Worm (Caenorhabditis elegans) whole organism, late embryonic: ENCODE measurements around the gene ceh-23.

Source experiments
- C08G9.2 ChIP-seq: sonication (generic microtip); optimal IDR thresholded peaks from 2 replicates; lab custom pipeline; 2016; ENCODE audit warnings: mild to moderate bottlenecking, missing genetic modification characterization, moderate library complexity, missing compliant biosample characterization
- C38D4.7 ChIP-seq: fragments of 200-800 bp; sonication (Bioruptor generic); optimal IDR thresholded peaks from 2 replicates; lab custom pipeline; 2018; ENCODE audit warnings: mild to moderate bottlenecking, missing genetic modification characterization, moderate library complexity, missing compliant biosample characterization
- K09A11.1 ChIP-seq: sonication (generic microtip); optimal IDR thresholded peaks from 2 replicates; lab custom pipeline; 2017; ENCODE audit warnings: antibody characterized with exemption, mild to moderate bottlenecking, missing genetic modification characterization, missing compliant biosample characterization; ENCODE audit not compliant: insufficient read depth
- Y22D7AL.16 ChIP-seq: sonication (generic microtip); optimal IDR thresholded peaks from 2 replicates; lab custom pipeline; 2016; ENCODE audit warnings: missing genetic modification characterization, missing compliant biosample characterization
- ceh-18 ChIP-seq: sonication (generic microtip); optimal IDR thresholded peaks from 2 replicates; lab custom pipeline; 2016; ENCODE audit warnings: missing genetic modification characterization, missing compliant biosample characterization
- ceh-19 ChIP-seq: fragments of 200-800 bp; sonication (Bioruptor generic); optimal IDR thresholded peaks from 2 replicates; lab custom pipeline; 2018; ENCODE audit warnings: mild to moderate bottlenecking, missing genetic modification characterization, missing compliant biosample characterization
- ceh-2 ChIP-seq: sonication (generic microtip); optimal IDR thresholded peaks from 2 replicates; lab custom pipeline; 2016; ENCODE audit warnings: missing genotype, missing genetic modification characterization, missing compliant biosample characterization
- ceh-30 ChIP-seq: fragments of 150-350 bp; optimal IDR thresholded peaks from 2 replicates; lab custom pipeline; 2014; ENCODE audit warnings: missing biosample characterization, missing genetic modification characterization
- ceh-31 ChIP-seq: sonication (generic microtip); optimal IDR thresholded peaks from 2 replicates; lab custom pipeline; 2016; ENCODE audit warnings: missing genetic modification characterization, missing compliant biosample characterization
- ceh-34 ChIP-seq: sonication (generic microtip); optimal IDR thresholded peaks from 2 replicates; lab custom pipeline; 2016; ENCODE audit warnings: mild to moderate bottlenecking, missing genetic modification characterization, missing compliant biosample characterization
- ceh-48 ChIP-seq: sonication (generic microtip); optimal IDR thresholded peaks from 2 replicates; lab custom pipeline; 2016; ENCODE audit warnings: missing genetic modification characterization, inconsistent platforms, missing compliant biosample characterization
- ceh-6 ChIP-seq: fragments of 200-800 bp; sonication (Bioruptor generic); optimal IDR thresholded peaks from 2 replicates; lab custom pipeline; 2018; ENCODE audit warnings: mild to moderate bottlenecking, missing genetic modification characterization, missing compliant biosample characterization
- che-1 ChIP-seq: sonication (generic microtip); optimal IDR thresholded peaks from 2 replicates; lab custom pipeline; 2016; ENCODE audit warnings: mild to moderate bottlenecking, missing genetic modification characterization, missing compliant biosample characterization
- dmd-4 ChIP-seq: sonication (generic microtip); optimal IDR thresholded peaks from 2 replicates; lab custom pipeline; 2016; ENCODE audit warnings: borderline replicate concordance, missing genetic modification characterization, missing compliant biosample characterization
- elt-2 ChIP-seq: sonication (generic microtip); optimal IDR thresholded peaks from 2 replicates; lab custom pipeline; 2016; ENCODE audit warnings: missing genetic modification reagents, missing genetic modification characterization, missing compliant biosample characterization
- ets-4 ChIP-seq: sonication (generic microtip); optimal IDR thresholded peaks from 2 replicates; lab custom pipeline; 2016; ENCODE audit warnings: missing genetic modification characterization, missing compliant biosample characterization
- eyg-1 ChIP-seq: sonication (generic microtip); optimal IDR thresholded peaks from 2 replicates; lab custom pipeline; 2016; ENCODE audit warnings: missing genotype, missing genetic modification characterization, missing compliant biosample characterization
- fax-1 ChIP-seq: sonication (generic microtip); optimal IDR thresholded peaks from 2 replicates; lab custom pipeline; 2016; ENCODE audit warnings: missing genotype, missing genetic modification characterization, missing compliant biosample characterization
- hlh-13 ChIP-seq: fragments of 200-800 bp; sonication (Bioruptor generic); optimal IDR thresholded peaks from 2 replicates; lab custom pipeline; 2018; ENCODE audit warnings: mild to moderate bottlenecking, missing genetic modification characterization, missing compliant biosample characterization
- hlh-30 ChIP-seq: sonication (generic microtip); optimal IDR thresholded peaks from 2 replicates; lab custom pipeline; 2017; ENCODE audit warnings: antibody characterized with exemption, missing genetic modification characterization, missing compliant biosample characterization; ENCODE audit not compliant: insufficient read depth
- hlh-6 ChIP-seq: sonication (generic microtip); optimal IDR thresholded peaks from 2 replicates; lab custom pipeline; 2016; ENCODE audit warnings: missing genotype, missing genetic modification characterization, missing compliant biosample characterization
- lim-6 ChIP-seq: sonication (generic microtip); optimal IDR thresholded peaks from 2 replicates; lab custom pipeline; 2016; ENCODE audit warnings: missing genetic modification characterization, missing compliant biosample characterization
- lin-11 ChIP-seq: fragments of 200-800 bp; sonication (Bioruptor generic); optimal IDR thresholded peaks from 2 replicates; lab custom pipeline; 2018; ENCODE audit warnings: mild to moderate bottlenecking, missing genetic modification characterization, missing compliant biosample characterization
- madf-2 ChIP-seq: sonication (generic microtip); optimal IDR thresholded peaks from 2 replicates; lab custom pipeline; 2017; ENCODE audit warnings: missing genetic modification characterization, missing compliant biosample characterization
- nfya-1 ChIP-seq: sonication (generic microtip); optimal IDR thresholded peaks from 2 replicates; lab custom pipeline; 2017; ENCODE audit warnings: missing genetic modification characterization, mild to moderate bottlenecking, missing compliant biosample characterization, antibody characterized with exemption, moderate library complexity
- nhr-11 ChIP-seq: fragments of 150-350 bp; optimal IDR thresholded peaks from 2 replicates; lab custom pipeline; 2014; ENCODE audit warnings: missing biosample characterization, missing genetic modification characterization
- npax-4 ChIP-seq: sonication (generic microtip); optimal IDR thresholded peaks from 2 replicates; lab custom pipeline; 2016; ENCODE audit warnings: missing genetic modification characterization, missing compliant biosample characterization
- odd-2 ChIP-seq: sonication (generic microtip); optimal IDR thresholded peaks from 2 replicates; lab custom pipeline; 2017; ENCODE audit warnings: antibody characterized with exemption, mild to moderate bottlenecking, missing genetic modification characterization, missing compliant biosample characterization
- pax-1 ChIP-seq: fragments of 150-350 bp; optimal IDR thresholded peaks from 2 replicates; lab custom pipeline; 2014; ENCODE audit warnings: missing biosample characterization, missing genetic modification characterization
- pha-2 ChIP-seq: sonication (generic microtip); optimal IDR thresholded peaks from 2 replicates; lab custom pipeline; 2017; ENCODE audit warnings: mild to moderate bottlenecking, missing genetic modification characterization, missing compliant biosample characterization
- ref-2 ChIP-seq: sonication (generic microtip); optimal IDR thresholded peaks from 2 replicates; lab custom pipeline; 2016; ENCODE audit warnings: missing genetic modification characterization, missing compliant biosample characterization
- sox-4 ChIP-seq: sonication (generic microtip); optimal IDR thresholded peaks from 2 replicates; lab custom pipeline; 2017; ENCODE audit warnings: mild to moderate bottlenecking, missing genetic modification characterization, inconsistent platforms, missing compliant biosample characterization
- tbx-7 ChIP-seq: sonication (generic microtip); optimal IDR thresholded peaks from 2 replicates; lab custom pipeline; 2016; ENCODE audit warnings: missing genotype, missing genetic modification characterization, missing compliant biosample characterization
- unc-3 ChIP-seq, 2 experiments: fragments of 200-800 bp in 1 of 2; sonication (Bioruptor generic) in 1 of 2; sonication (generic microtip) in 1 of 2; conservative IDR thresholded peaks in 1 of 2; optimal IDR thresholded peaks in 1 of 2; 2 replicates each; pipeline versions ENCODE4 v1.3.6 to Lab custom; 2016 to 2022; ENCODE audit warnings: missing compliant biosample characterization in 2 of 2, missing genetic modification characterization in 2 of 2, missing genetic modification reagents in 1 of 2
- unc-42 ChIP-seq: sonication (generic microtip); optimal IDR thresholded peaks from 2 replicates; lab custom pipeline; 2016; ENCODE audit warnings: missing genotype, missing genetic modification characterization, missing compliant biosample characterization
- unc-55 ChIP-seq: sonication (generic microtip); optimal IDR thresholded peaks from 2 replicates; lab custom pipeline; 2017; ENCODE audit warnings: missing biosample characterization, missing genetic modification reagents, missing genetic modification characterization
- unc-86 ChIP-seq: sonication (generic microtip); optimal IDR thresholded peaks from 2 replicates; lab custom pipeline; 2016; ENCODE audit warnings: missing genetic modification characterization, missing compliant biosample characterization
- ztf-16 ChIP-seq: sonication (generic microtip); optimal IDR thresholded peaks from 2 replicates; lab custom pipeline; 2017; ENCODE audit warnings: missing genetic modification characterization, missing compliant biosample characterization

Gene ceh-23

DNA sequence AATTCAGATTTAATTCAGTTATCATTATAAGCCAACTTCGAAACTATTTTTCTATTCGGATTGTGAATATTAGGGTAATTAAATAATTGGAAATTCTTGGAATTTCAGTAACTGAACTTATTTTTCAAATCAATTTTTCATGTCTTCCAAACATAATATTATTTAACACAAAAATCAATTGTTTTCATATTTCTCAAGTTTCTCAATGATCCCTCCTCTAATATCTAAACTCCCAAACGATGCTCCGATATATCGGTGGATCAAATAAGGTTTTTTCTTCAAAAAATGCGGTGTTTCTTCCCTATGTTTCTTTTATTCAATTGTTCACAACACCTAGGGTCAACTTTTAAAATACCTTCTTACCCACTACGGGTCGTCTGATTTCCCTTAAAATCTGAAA is 22.9 kb upstream of the ceh-23 start:
- TF ChIP-seq nhr-11 (tag; lab: Kevin White, UChicago) (no peak), unc-86 (tag; lab: Kevin White, UChicago) (no peak)

DNA sequence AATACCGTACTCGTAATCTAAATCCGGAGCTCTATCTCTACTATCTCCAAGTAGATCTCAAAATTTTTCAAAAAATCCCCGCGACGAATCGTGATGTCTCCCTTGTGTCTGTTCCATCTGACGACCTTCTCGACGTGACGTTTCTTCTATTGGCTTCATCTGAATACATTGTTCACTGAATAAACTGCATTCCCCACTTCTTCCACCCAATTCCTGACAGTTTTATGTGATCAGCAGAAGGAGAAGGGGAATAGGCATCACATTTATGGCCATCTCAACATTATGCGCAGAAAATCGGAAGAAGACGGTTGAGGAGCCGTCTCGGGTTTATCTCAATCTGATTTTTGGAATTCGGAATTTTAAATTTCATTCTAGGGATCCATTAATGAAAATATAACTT is 20.4 kb upstream of the ceh-23 start:
- TF ChIP-seq unc-42 (no peak), ceh-48 (no peak), unc-3 (GFP tag; conservative IDR thresholded peaks at IDR 0.05; lab: Robert Waterston, UW) (no peak), unc-3 (tag; optimal IDR thresholded peaks at IDR 0.05; lab: Kevin White, UChicago) (no peak), che-1 (no peak), ceh-2 (tag; lab: Kevin White, UChicago) (no peak), C38D4.7 (GFP tag; lab: Kevin White, UChicago) (no peak), eyg-1 (tag; lab: Kevin White, UChicago) (no peak), ceh-31 (no peak), fax-1 (no peak), pha-2 (tag; lab: Kevin White, UChicago) (no peak), ceh-34 (no peak), hlh-30 (tag; lab: Kevin White, UChicago) (no peak), ceh-18 (tag; lab: Kevin White, UChicago) (no peak), npax-4 (tag; lab: Kevin White, UChicago) (no peak)

DNA sequence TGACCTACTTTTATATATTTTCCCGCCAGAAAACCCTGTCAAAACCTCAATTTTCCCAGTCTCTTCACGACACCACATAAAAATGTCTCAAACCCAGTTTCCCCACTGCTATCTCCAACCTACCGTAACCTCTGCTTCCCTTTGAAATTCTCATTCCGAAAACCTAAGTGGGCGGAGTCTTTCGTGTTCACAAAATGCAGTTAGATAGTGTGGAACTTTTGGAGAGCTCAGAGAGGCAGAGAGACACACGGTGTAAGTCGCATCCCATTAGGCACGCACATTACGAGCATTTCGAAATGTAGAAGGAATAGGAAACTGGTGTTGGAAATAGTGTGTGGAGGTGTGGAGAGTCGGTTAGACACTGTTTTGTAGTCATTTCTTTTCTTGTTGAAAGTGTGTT is 19.5 kb upstream of the ceh-23 start:
- TF ChIP-seq ceh-30 (tag; lab: Kevin White, UChicago) (no peak), hlh-13 (GFP tag; lab: Kevin White, UChicago) (no peak), ceh-48 (no peak)
- TF ChIP-seq, all 69 proteins: peak for 0

DNA sequence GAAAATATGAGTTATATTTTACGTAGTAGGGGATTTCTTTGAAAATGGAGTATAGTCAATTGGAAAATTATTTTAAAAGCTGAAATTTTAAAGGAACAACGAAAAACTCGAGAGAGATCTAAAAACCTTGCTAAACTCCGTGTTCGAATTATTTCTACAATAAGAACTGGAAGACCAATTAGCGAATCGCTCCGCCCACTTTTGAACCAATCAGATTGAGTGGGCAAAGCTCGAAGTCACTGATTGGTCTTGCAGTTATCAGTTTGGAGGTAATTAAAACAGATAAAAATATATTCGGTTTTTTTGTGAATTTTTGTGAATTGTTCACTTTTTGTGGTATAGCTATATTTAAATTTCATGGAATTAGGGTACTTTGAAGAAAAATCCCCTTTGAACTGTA is 16.1 kb upstream of the ceh-23 start:
- no peak for TF ChIP-seq unc-55
- TF ChIP-seq nfya-1 (tag; lab: Kevin White, UChicago), result peak; percentile 84

DNA sequence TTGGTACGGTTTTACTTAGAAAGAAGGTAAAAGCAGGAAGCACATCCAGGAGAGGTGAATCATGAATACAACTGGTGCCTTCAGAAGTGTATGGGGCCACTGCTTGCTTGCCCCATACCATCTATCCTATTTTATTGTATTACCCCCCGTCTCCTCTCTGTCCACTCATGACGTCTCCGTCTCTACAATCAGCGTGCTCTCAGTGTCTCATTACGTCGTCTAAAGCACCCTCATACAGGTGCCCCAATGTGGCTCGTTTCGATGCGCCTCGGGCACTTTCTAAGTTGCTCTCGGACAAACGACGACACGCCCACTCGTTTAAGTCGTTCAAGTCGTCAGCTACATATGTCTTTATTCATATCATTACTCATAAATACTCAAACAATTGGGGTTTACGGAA is 15.4 kb upstream of the ceh-23 start:
- TF ChIP-seq ztf-16 (tag; lab: Kevin White, UChicago), result no peak
- no peak for TF ChIP-seq lim-6 (tag; lab: Kevin White, UChicago)
- no peak for TF ChIP-seq hlh-6
- TF ChIP-seq ref-2 (tag; lab: Kevin White, UChicago), result peak; percentile 16
- no peak for TF ChIP-seq sox-4 (tag; lab: Kevin White, UChicago)
- no peak for TF ChIP-seq pax-1 (tag; lab: Kevin White, UChicago)

DNA sequence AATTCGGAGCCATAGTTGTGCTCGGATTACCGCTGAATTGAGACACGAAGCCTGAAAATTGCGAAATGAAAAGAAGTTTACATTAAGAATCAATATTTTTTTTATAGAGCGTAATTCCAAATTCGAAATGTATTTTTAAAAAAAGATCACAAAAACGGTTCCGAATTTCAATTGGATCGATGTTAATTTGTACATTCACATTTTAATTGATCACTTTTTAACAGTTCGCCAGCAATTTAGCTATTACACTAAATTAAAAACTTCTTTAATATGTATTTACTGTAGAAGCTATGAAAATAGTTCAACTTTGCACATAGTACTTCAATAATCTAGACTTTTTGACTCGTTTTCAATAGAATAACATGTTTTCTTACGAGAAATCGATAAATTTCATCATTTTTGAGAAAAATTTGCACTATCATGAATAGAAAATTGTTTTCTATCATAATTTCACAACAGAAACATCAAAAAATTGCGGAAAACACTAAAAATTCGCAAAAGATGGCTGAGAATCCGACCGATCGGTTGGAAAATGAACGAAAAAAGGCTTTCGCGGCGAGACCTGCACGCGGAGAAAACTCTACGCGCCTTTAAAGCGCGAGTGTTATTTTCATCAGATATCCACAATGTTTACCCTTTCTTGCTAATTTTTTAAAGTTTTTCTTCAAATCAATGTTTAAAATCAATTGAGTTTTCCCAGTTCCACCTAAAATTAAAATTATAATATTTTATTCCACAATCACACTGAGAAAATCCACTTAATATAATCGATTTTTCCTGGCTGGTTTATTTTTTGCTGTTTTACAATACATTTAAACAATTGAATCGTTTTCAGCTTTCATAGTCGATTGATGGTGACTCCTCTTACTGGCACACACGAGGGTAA is 10.6 kb upstream of the ceh-23 start, which contains the start of the genes egl-45 and kcmf-1:
egl-45 (minus strand) TSS at position 51 of the 886 bp plus-strand sequence.
kcmf-1 (plus strand) TSS at position 836 of the 886 bp plus-strand sequence.
- TF ChIP-seq sox-4 (tag; lab: Kevin White, UChicago), result no peak
- TF ChIP-seq ceh-31, result no peak
- TF ChIP-seq Y22D7AL.16 (tag; lab: Kevin White, UChicago), result no peak
- TF ChIP-seq dmd-4 (tag; lab: Kevin White, UChicago), result no peak
- TF ChIP-seq K09A11.1 (tag; lab: Kevin White, UChicago), result no peak
- TF ChIP-seq madf-2 (tag; lab: Kevin White, UChicago), result no peak
- no peak for TF ChIP-seq lin-11 (tag; lab: Kevin White, UChicago)
- no peak for TF ChIP-seq unc-55
- no peak for TF ChIP-seq elt-2 (tag; lab: Kevin White, UChicago)
- TF ChIP-seq ets-4, result no peak
- TF ChIP-seq ceh-6, result no peak
- no peak for TF ChIP-seq tbx-7
- TF ChIP-seq pax-1 (tag; lab: Kevin White, UChicago), result no peak
- TF ChIP-seq odd-2 (tag; lab: Kevin White, UChicago), result no peak
- no peak for TF ChIP-seq ceh-19 (GFP tag; lab: Kevin White, UChicago)
- no peak for TF ChIP-seq C08G9.2 (tag; lab: Kevin White, UChicago)
- TF ChIP-seq hlh-13 (GFP tag; lab: Kevin White, UChicago), result no peak
- no peak for TF ChIP-seq ceh-34
